Worm (Caenorhabditis elegans) whole organism, L2 larva: ENCODE measurements around the gene ins-13.

ENCODE experiments used
- ZK546.5 ChIP-seq: sonication (generic microtip); optimal IDR thresholded peaks from 2 replicates; lab custom pipeline; 2017; ENCODE audit warnings: missing biosample characterization, missing genetic modification characterization
- ceh-82 ChIP-seq: fragments of 150-350 bp; optimal IDR thresholded peaks from 2 replicates; lab custom pipeline; 2014; ENCODE audit warnings: missing biosample characterization, missing genetic modification characterization
- nhr-12 ChIP-seq: fragments of 150-350 bp; optimal IDR thresholded peaks from 2 replicates; lab custom pipeline; 2014; ENCODE audit warnings: missing biosample characterization, missing genetic modification characterization
- nhr-23 ChIP-seq: fragments of 150-350 bp; optimal IDR thresholded peaks from 2 replicates; lab custom pipeline; 2014; ENCODE audit warnings: missing biosample characterization, missing genetic modification reagents, missing genetic modification characterization

DNA sequence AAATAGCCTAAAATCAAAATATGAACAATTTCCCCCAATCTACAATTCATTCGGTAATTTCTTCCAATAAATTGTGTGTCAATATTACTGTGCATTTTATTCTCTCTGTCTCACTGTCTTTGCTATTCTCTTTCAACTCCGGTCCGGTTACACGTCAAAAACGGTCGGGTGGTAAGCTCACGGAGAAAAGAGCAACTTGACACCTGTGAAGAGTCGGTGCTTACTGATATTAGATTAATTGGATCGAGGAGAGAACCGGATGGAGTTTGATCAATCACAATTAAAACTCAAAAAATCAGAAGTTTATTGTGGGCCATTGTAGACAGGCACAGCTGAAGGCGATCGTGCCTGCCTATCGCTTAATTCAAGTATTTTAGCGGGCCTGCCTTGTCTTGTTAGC, 30.3 kb upstream of the ins-13 start:
- TF ChIP-seq ceh-82 (tag; lab: Kevin White, UChicago) (no peak), nhr-23 (tag; lab: Kevin White, UChicago) (no peak), nhr-12 (tag; lab: Kevin White, UChicago) (no peak), ZK546.5 (tag; lab: Kevin White, UChicago) (no peak)
